Fruit fly (Drosophila melanogaster) whole organism, embryonic: ENCODE measurements around the gene Kal1.

ENCODE experiments used
- Ada2b ChIP-seq: fragments of 200-800 bp; sonication (Bioruptor generic); IDR thresholded peaks from 2 replicates; pipeline ENCODE4 v1.3.6; 2022; ENCODE audit warnings: missing biosample characterization, missing genetic modification characterization
- Bdp1 ChIP-seq: fragments of 200-800 bp; sonication (Bioruptor generic); optimal IDR thresholded peaks from 3 replicates; lab custom pipeline; 2016; ENCODE audit warnings: missing biosample characterization, missing genetic modification characterization
- CG1024 ChIP-seq: fragments of 200-800 bp; sonication (Bioruptor generic); IDR thresholded peaks from 2 replicates; pipeline ENCODE4 v1.3.6; 2022; ENCODE audit warnings: missing biosample characterization, missing genetic modification characterization
- CG10543 ChIP-seq: fragments of 200-800 bp; sonication (Bioruptor generic); optimal IDR thresholded peaks from 3 replicates; lab custom pipeline; 2017; ENCODE audit warnings: missing biosample characterization, mild to moderate bottlenecking, missing genetic modification characterization, moderate library complexity
- CG11247 ChIP-seq: fragments of 200-800 bp; sonication (Bioruptor generic); IDR thresholded peaks from 2 replicates; pipeline ENCODE4 v1.3.6; 2022; ENCODE audit warnings: missing biosample characterization, missing genetic modification characterization
- CG12071 ChIP-seq: fragments of 200-800 bp; sonication (Bioruptor generic); optimal IDR thresholded peaks from 3 replicates; lab custom pipeline; 2018; ENCODE audit warnings: missing biosample characterization, mild to moderate bottlenecking, missing genetic modification characterization
- CG12659 ChIP-seq: fragments of 200-800 bp; sonication (Bioruptor generic); optimal IDR thresholded peaks from 3 replicates; lab custom pipeline; 2017; ENCODE audit warnings: mild to moderate bottlenecking, missing biosample characterization, missing genetic modification reagents, missing genetic modification characterization
- CG12769 ChIP-seq: fragments of 200-800 bp; sonication (Bioruptor generic); optimal IDR thresholded peaks from 2 replicates; lab custom pipeline; 2019; ENCODE audit warnings: missing biosample characterization, mild to moderate bottlenecking, missing genetic modification characterization, moderate library complexity
- CG13775 ChIP-seq: fragments of 200-800 bp; sonication (Bioruptor generic); optimal IDR thresholded peaks from 3 replicates; lab custom pipeline; 2017; ENCODE audit warnings: missing biosample characterization, mild to moderate bottlenecking, missing genetic modification characterization
- CG15269 ChIP-seq: fragments of 200-800 bp; sonication (Bioruptor generic); optimal IDR thresholded peaks from 2 replicates; lab custom pipeline; 2018; ENCODE audit warnings: missing biosample characterization, mild to moderate bottlenecking, missing genetic modification characterization, moderate library complexity
- CG1603 ChIP-seq: fragments of 200-800 bp; sonication (Bioruptor generic); optimal IDR thresholded peaks from 2 replicates; lab custom pipeline; 2019; ENCODE audit warnings: missing biosample characterization, mild to moderate bottlenecking, missing genetic modification characterization, moderate library complexity
- CG16815 ChIP-seq: fragments of 200-800 bp; sonication (Bioruptor generic); optimal IDR thresholded peaks from 3 replicates; lab custom pipeline; 2017; ENCODE audit warnings: missing biosample characterization, mild to moderate bottlenecking, missing genetic modification characterization
- CG17359 ChIP-seq: fragments of 200-800 bp; sonication (Bioruptor generic); optimal IDR thresholded peaks from 3 replicates; lab custom pipeline; 2018; ENCODE audit warnings: missing biosample characterization, mild to moderate bottlenecking, missing genetic modification characterization, moderate library complexity
- CG17612 ChIP-seq: fragments of 200-800 bp; sonication (Bioruptor generic); IDR thresholded peaks from 2 replicates; pipeline ENCODE4 v1.3.6; 2022; ENCODE audit warnings: missing biosample characterization, missing genetic modification characterization
- CG17829 ChIP-seq: fragments of 200-800 bp; optimal IDR thresholded peaks from 2 replicates; lab custom pipeline; 2019; ENCODE audit warnings: missing biosample characterization, mild to moderate bottlenecking, missing genetic modification characterization, moderate library complexity
- CG18262 ChIP-seq: fragments of 200-800 bp; optimal IDR thresholded peaks from 3 replicates; lab custom pipeline; 2019; ENCODE audit warnings: missing biosample characterization, mild to moderate bottlenecking, missing genetic modification characterization, moderate library complexity
- CG32532 ChIP-seq: fragments of 200-800 bp; sonication (Bioruptor generic); IDR thresholded peaks from 2 replicates; pipeline ENCODE4 v1.3.6; 2022; ENCODE audit warnings: missing biosample characterization, missing genetic modification characterization
- CG33213 ChIP-seq: fragments of 200-800 bp; sonication (Bioruptor generic); optimal IDR thresholded peaks from 3 replicates; lab custom pipeline; 2016; ENCODE audit warnings: missing biosample characterization, missing genetic modification characterization
- CG4854 ChIP-seq: fragments of 200-800 bp; sonication (Bioruptor generic); optimal IDR thresholded peaks from 2 replicates; lab custom pipeline; 2016; ENCODE audit warnings: missing biosample characterization, missing genetic modification characterization, inconsistent platforms
- CG5245 ChIP-seq: fragments of 200-800 bp; sonication (Bioruptor generic); optimal IDR thresholded peaks from 3 replicates; lab custom pipeline; 2016; ENCODE audit warnings: missing biosample characterization, missing genetic modification characterization
- CG7928 ChIP-seq: fragments of 200-800 bp; sonication (Bioruptor generic); optimal IDR thresholded peaks from 2 replicates; lab custom pipeline; 2017; ENCODE audit warnings: missing biosample characterization, mild to moderate bottlenecking, missing genetic modification characterization
- CG8281 ChIP-seq: fragments of 200-800 bp; sonication (Bioruptor generic); optimal IDR thresholded peaks from 2 replicates; lab custom pipeline; 2018; ENCODE audit warnings: missing biosample characterization, mild to moderate bottlenecking, missing genetic modification characterization, moderate library complexity
- CG9797 ChIP-seq: fragments of 200-800 bp; sonication (Bioruptor generic); optimal IDR thresholded peaks from 3 replicates; lab custom pipeline; 2018; ENCODE audit warnings: missing biosample characterization, mild to moderate bottlenecking, missing genetic modification characterization
- Doc2 ChIP-seq: fragments of 200-800 bp; sonication (Bioruptor generic); IDR thresholded peaks from 2 replicates; pipeline ENCODE4 v1.3.6; 2022; ENCODE audit warnings: missing biosample characterization, missing genetic modification characterization
- H2.0 ChIP-seq: fragments of 200-800 bp; sonication (Bioruptor generic); IDR thresholded peaks from 2 replicates; pipeline ENCODE4 v1.3.6; 2022; ENCODE audit warnings: missing biosample characterization, missing genetic modification characterization
- HLH4C ChIP-seq: fragments of 200-800 bp; sonication (Bioruptor generic); IDR thresholded peaks from 3 replicates; pipeline ENCODE4 v1.3.6; 2022; ENCODE audit warnings: missing biosample characterization, missing genetic modification characterization; ENCODE audit not compliant: partially characterized antibody
- HmgZ ChIP-seq: fragments of 200-800 bp; sonication (Bioruptor generic); optimal IDR thresholded peaks from 2 replicates; lab custom pipeline; 2018; ENCODE audit warnings: missing biosample characterization, mild to moderate bottlenecking, missing genetic modification characterization
- Hmr ChIP-seq: fragments of 200-800 bp; sonication (Bioruptor generic); optimal IDR thresholded peaks from 3 replicates; lab custom pipeline; 2017; ENCODE audit warnings: mild to moderate bottlenecking, missing biosample characterization, missing genetic modification reagents, missing genetic modification characterization
- Hr3 ChIP-seq: fragments of 200-800 bp; sonication (Bioruptor generic); optimal IDR thresholded peaks from 3 replicates; lab custom pipeline; 2016; ENCODE audit warnings: missing biosample characterization, missing genetic modification characterization
- Hr51 ChIP-seq, 2 experiments: fragments of 200-800 bp; sonication (Bioruptor generic); optimal IDR thresholded peaks; 2 replicates in 1 of 2; 3 replicates in 1 of 2; lab custom pipeline; 2016 to 2018; ENCODE audit warnings: missing biosample characterization in 2 of 2, missing genetic modification characterization in 2 of 2, mild to moderate bottlenecking in 1 of 2, moderate library complexity in 1 of 2
- MESR4 ChIP-seq: fragments of 200-800 bp; sonication (Bioruptor generic); optimal IDR thresholded peaks from 2 replicates; lab custom pipeline; 2018; ENCODE audit warnings: missing biosample characterization, mild to moderate bottlenecking, missing genetic modification characterization, moderate library complexity
- MTF-1 ChIP-seq: fragments of 200-800 bp; sonication (Bioruptor generic); optimal IDR thresholded peaks from 2 replicates; lab custom pipeline; 2018; ENCODE audit warnings: missing biosample characterization, mild to moderate bottlenecking, missing genetic modification characterization, borderline replicate concordance
- Max ChIP-seq: fragments of 200-800 bp; sonication (Bioruptor generic); optimal IDR thresholded peaks from 2 replicates; lab custom pipeline; 2016; ENCODE audit warnings: missing biosample characterization, mild to moderate bottlenecking, missing genetic modification characterization
- caup ChIP-seq: fragments of 200-800 bp; sonication (Bioruptor generic); optimal IDR thresholded peaks from 3 replicates; lab custom pipeline; 2017; ENCODE audit warnings: missing biosample characterization, mild to moderate bottlenecking, missing genetic modification characterization, moderate library complexity; ENCODE audit not compliant: severe bottlenecking
- fd102C ChIP-seq: fragments of 200-800 bp; sonication (Bioruptor generic); optimal IDR thresholded peaks from 2 replicates; lab custom pipeline; 2018; ENCODE audit warnings: missing biosample characterization, mild to moderate bottlenecking, missing genetic modification characterization, moderate library complexity
- gfzf ChIP-seq: fragments of 200-800 bp; sonication (Bioruptor generic); optimal IDR thresholded peaks from 2 replicates; lab custom pipeline; 2016; ENCODE audit warnings: missing biosample characterization, mild to moderate bottlenecking, missing genetic modification characterization, moderate library complexity
- gro ChIP-seq: fragments of 200-800 bp; sonication (Bioruptor generic); optimal IDR thresholded peaks from 2 replicates; lab custom pipeline; 2016; ENCODE audit warnings: missing biosample characterization, missing genetic modification characterization
- lov ChIP-seq, 2 experiments: fragments of 200-800 bp in 1 of 2; fragments of >200 bp in 1 of 2; sonication (Bioruptor generic) in 1 of 2; IDR thresholded peaks in 1 of 2; optimal IDR thresholded peaks in 1 of 2; 2 replicates in 1 of 2; 3 replicates in 1 of 2; pipeline versions ENCODE4 v1.3.6 to Lab custom; 2017 to 2022; ENCODE audit warnings: missing biosample characterization in 1 of 2, missing genetic modification characterization in 1 of 2
- maf-S ChIP-seq: fragments of 200-800 bp; sonication (Bioruptor generic); optimal IDR thresholded peaks from 2 replicates; lab custom pipeline; 2016; ENCODE audit warnings: missing biosample characterization, missing genetic modification characterization
- mam ChIP-seq: fragments of 200-800 bp; sonication (Bioruptor generic); optimal IDR thresholded peaks from 3 replicates; lab custom pipeline; 2016; ENCODE audit warnings: missing biosample characterization, missing genetic modification characterization
- nerfin-1 ChIP-seq: fragments of 200-800 bp; sonication (Bioruptor generic); optimal IDR thresholded peaks from 3 replicates; lab custom pipeline; 2019; ENCODE audit warnings: missing biosample characterization, mild to moderate bottlenecking, missing genetic modification characterization, moderate library complexity
- p53 ChIP-seq: fragments of 200-800 bp; sonication (Bioruptor generic); optimal IDR thresholded peaks from 2 replicates; lab custom pipeline; 2016; ENCODE audit warnings: missing biosample characterization, missing genetic modification characterization
- pzg ChIP-seq: fragments of 200-800 bp; sonication (Bioruptor generic); optimal IDR thresholded peaks from 3 replicates; lab custom pipeline; 2018; ENCODE audit warnings: missing biosample characterization, mild to moderate bottlenecking, missing genetic modification characterization, moderate library complexity
- so ChIP-seq: fragments of 200-800 bp; sonication (Bioruptor generic); IDR thresholded peaks from 3 replicates; pipeline ENCODE4 v1.3.6; 2022; ENCODE audit warnings: missing biosample characterization, missing genetic modification characterization
- stc ChIP-seq: fragments of 200-800 bp; sonication (Bioruptor generic); IDR thresholded peaks from 2 replicates; pipeline ENCODE4 v1.3.6; 2022; ENCODE audit warnings: missing biosample characterization, missing genetic modification characterization
- tio ChIP-seq: fragments of 200-800 bp; sonication (Bioruptor generic); optimal IDR thresholded peaks from 2 replicates; lab custom pipeline; 2017; ENCODE audit warnings: missing biosample characterization, missing genetic modification characterization, inconsistent platforms
- tx ChIP-seq: fragments of 200-800 bp; sonication (Bioruptor generic); optimal IDR thresholded peaks from 2 replicates; lab custom pipeline; 2016; ENCODE audit warnings: missing biosample characterization, missing genetic modification characterization
- z ChIP-seq: fragments of 200-800 bp; sonication (Bioruptor generic); IDR thresholded peaks from 3 replicates; pipeline ENCODE4 v1.3.6; 2022; ENCODE audit warnings: missing biosample characterization, missing genetic modification characterization
- zfh2 ChIP-seq: fragments of 200-800 bp; sonication (Bioruptor generic); optimal IDR thresholded peaks from 2 replicates; lab custom pipeline; 2016; ENCODE audit warnings: missing biosample characterization, missing genetic modification characterization

Kal1 gene

dm6 chr3R:24106059-24106631 is 35.0 kb upstream of the Kal1 start (continued):
- TF ChIP-seq CG4854 (GFP tag; lab: Kevin White, UChicago) = peak; percentile 60
- TF ChIP-seq CG12659 = peak; percentile 42
- TF ChIP-seq Doc2 (GFP tag; lab: Robert Waterston, UW) = no peak
- peak; percentile 41 for TF ChIP-seq Max
- peak; percentile 2 for TF ChIP-seq p53 (GFP tag; lab: Kevin White, UChicago)
- TF ChIP-seq gro (GFP tag; lab: Kevin White, UChicago) = peak; percentile 69
- TF ChIP-seq Hmr = peak; percentile 50
- TF ChIP-seq CG12071 = peak; percentile 30
- peak; percentile 5 for TF ChIP-seq CG7928
- no peak for TF ChIP-seq gfzf (GFP tag; lab: Kevin White, UChicago)
- no peak for TF ChIP-seq HLH4C (GFP tag; lab: Robert Waterston, UW)
- TF ChIP-seq CG32532 = no peak
- peak; percentile 36 for TF ChIP-seq MESR4 (GFP tag; lab: Kevin White, UChicago)
- TF ChIP-seq CG11247 (GFP tag; lab: Robert Waterston, UW) = no peak
- peak; percentile 72 for TF ChIP-seq HmgZ
- TF ChIP-seq MTF-1 (GFP tag; lab: Kevin White, UChicago) = no peak
- peak; percentile 10 to 58 for TF ChIP-seq Hr51 (GFP tag; optimal IDR thresholded peaks at IDR 0.05; lab: Kevin White, UChicago)
- no peak for TF ChIP-seq fd102C (GFP tag; lab: Kevin White, UChicago)
- TF ChIP-seq CG13775 (GFP tag; lab: Kevin White, UChicago) = peak; percentile 28
- no peak for TF ChIP-seq maf-S
- peak; percentile 25 for TF ChIP-seq Bdp1 (GFP tag; lab: Kevin White, UChicago)
- TF ChIP-seq H2.0 (GFP tag; lab: Robert Waterston, UW) = no peak
- no peak for TF ChIP-seq CG9797 (GFP tag; lab: Kevin White, UChicago)
- no peak for TF ChIP-seq CG1024 (GFP tag; lab: Robert Waterston, UW)
- no peak for TF ChIP-seq CG8281
- peak; percentile 92 for TF ChIP-seq nerfin-1 (tag; lab: Kevin White, UChicago)
- no peak for TF ChIP-seq z (GFP tag; lab: Robert Waterston, UW)
- peak; percentile 21 for TF ChIP-seq Hr3
- TF ChIP-seq CG18262 (tag; lab: Kevin White, UChicago) = peak; percentile 33
- peak; percentile 52 for TF ChIP-seq CG1603 (tag; lab: Kevin White, UChicago)
- TF ChIP-seq mam (GFP tag; lab: Kevin White, UChicago) = peak; percentile 24
- TF ChIP-seq CG17829 (tag; lab: Kevin White, UChicago) = peak; percentile 28
- TF ChIP-seq tio (GFP tag; lab: Kevin White, UChicago) = peak; percentile 7
- peak; percentile 45 for TF ChIP-seq CG12769 (tag; lab: Kevin White, UChicago)
- TF ChIP-seq CG17359 (tag; lab: Kevin White, UChicago) = peak; percentile 65
- TF ChIP-seq pzg = peak; percentile 11
- TF ChIP-seq CG16815 = no peak
- no peak for TF ChIP-seq Ada2b (GFP tag; lab: Robert Waterston, UW)
- TF ChIP-seq CG17612 = no peak
- TF ChIP-seq CG5245 = peak; percentile 50
- TF ChIP-seq CG10543 = peak; percentile 4
- TF ChIP-seq stc (GFP tag; lab: Robert Waterston, UW) = no peak
- no peak for TF ChIP-seq lov (optimal IDR thresholded peaks at IDR 0.05; lab: Kevin White, UChicago)
- TF ChIP-seq lov (GFP tag; IDR thresholded peaks at IDR 0.05; lab: Robert Waterston, UW) = no peak
- TF ChIP-seq caup = peak; percentile 43
- TF ChIP-seq CG15269 (tag; lab: Kevin White, UChicago) = peak; percentile 59
- TF ChIP-seq CG33213 (GFP tag; lab: Kevin White, UChicago) = peak; percentile 61
- TF ChIP-seq so (GFP tag; lab: Robert Waterston, UW) = no peak
- TF ChIP-seq zfh2 = peak; percentile 24
- TF ChIP-seq tx (GFP tag; lab: Kevin White, UChicago) = peak; percentile 11
